Worm (Caenorhabditis elegans) whole organism, early embryonic: Measurements from ENCODE around the gene mai-1.

Source experiments
- ceh-13 ChIP-seq: fragments of 200-800 bp; sonication (Bioruptor generic); optimal IDR thresholded peaks from 2 replicates; lab custom pipeline; 2018; ENCODE audit warnings: mild to moderate bottlenecking, missing genetic modification characterization, missing compliant biosample characterization
- hmg-4 ChIP-seq: fragments of 200-800 bp; sonication (Bioruptor generic); optimal IDR thresholded peaks from 2 replicates; lab custom pipeline; 2018; ENCODE audit warnings: mild to moderate bottlenecking, missing genetic modification characterization, missing compliant biosample characterization
- scrt-1 ChIP-seq: fragments of 200-800 bp; sonication (Bioruptor generic); IDR thresholded peaks from 2 replicates; pipeline ENCODE4 v1.3.6; 2022; ENCODE audit warnings: missing genetic modification characterization, missing compliant biosample characterization

DNA sequence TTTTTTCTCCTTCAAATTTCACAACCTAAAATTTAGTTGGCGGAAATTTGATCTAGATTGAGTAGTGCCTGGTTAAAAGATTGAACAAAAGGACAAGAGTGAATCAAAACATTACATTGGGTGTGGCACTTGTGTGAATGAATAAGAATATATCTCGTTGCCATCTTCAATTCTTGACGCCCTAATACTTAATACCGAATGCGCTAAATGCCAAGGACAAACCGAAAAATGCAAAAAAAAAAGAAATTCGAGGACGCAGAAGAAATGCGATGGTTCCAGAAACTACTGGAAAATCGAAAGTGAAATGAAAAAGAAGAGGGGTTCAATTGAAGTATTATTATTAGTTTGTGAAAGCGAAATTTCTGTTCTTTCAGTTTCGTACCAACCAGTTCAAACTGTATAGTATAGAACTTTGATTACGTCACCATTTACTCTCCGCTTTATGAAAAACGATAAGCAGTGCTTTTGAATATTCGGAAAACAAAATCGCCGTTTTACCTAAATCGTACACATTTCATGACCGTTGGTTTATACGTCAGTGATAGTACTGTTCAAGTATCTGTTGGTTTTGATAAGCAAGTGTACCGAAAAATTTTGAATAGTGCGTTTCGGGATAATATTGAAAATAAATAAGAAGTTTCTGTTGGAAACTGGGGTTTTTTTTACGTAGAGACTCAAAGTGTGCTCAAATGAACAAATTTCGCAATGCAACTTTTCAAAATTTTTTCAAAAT, 38.9 kb upstream of the mai-1 start:
- TF ChIP-seq ceh-13 = no peak
- no peak for TF ChIP-seq scrt-1 (GFP tag; lab: Robert Waterston, UW)
- TF ChIP-seq hmg-4 = no peak
